Fruit fly (Drosophila melanogaster) whole organism, larva: ENCODE results near the gene Gapdh2.

ENCODE experiments used
- noc ChIP-seq: fragments of 200-800 bp; sonication (Bioruptor generic); optimal IDR thresholded peaks from 3 replicates; lab custom pipeline; 2019; ENCODE audit warnings: missing biosample characterization, mild to moderate bottlenecking, missing genetic modification characterization, moderate library complexity

The Gapdh2 gene

dm6 chrX:15909564-15910284, 41.8 kb downstream of the Gapdh2 start, which contains the start of gene CycD:
Gene CycD, minus strand, starts transcription at chrX:15909676.
- TF ChIP-seq noc (tag; lab: Kevin White, UChicago): no peak

dm6 chrX:15910570-15910969, 42.6 kb downstream of the Gapdh2 start, which contains the start of gene Lrp4:
Gene Lrp4, plus strand, starts transcription at chrX:15910870.
- TF ChIP-seq noc (tag; lab: Kevin White, UChicago): no peak
